Worm (Caenorhabditis elegans) whole organism, L4 larva: Measurements from ENCODE around the gene C01G10.15.

Experiments
- F10B5.3 ChIP-seq: sonication (generic microtip); optimal IDR thresholded peaks from 2 replicates; lab custom pipeline; 2016; ENCODE audit warnings: mild to moderate bottlenecking, missing genetic modification characterization, missing compliant biosample characterization
- T20F7.1 ChIP-seq: fragments of 200-800 bp; sonication (Bioruptor generic); optimal IDR thresholded peaks from 2 replicates; lab custom pipeline; 2018; ENCODE audit warnings: mild to moderate bottlenecking, missing genetic modification characterization, missing compliant biosample characterization
- Y105C5A.15 ChIP-seq: fragments of 200-800 bp; sonication (Bioruptor generic); IDR thresholded peaks from 2 replicates; pipeline ENCODE4 v1.3.6; 2022; ENCODE audit warnings: missing genetic modification characterization, missing compliant biosample characterization
- Y48G9A.11 ChIP-seq: fragments of 200-800 bp; sonication (Bioruptor generic); IDR thresholded peaks from 2 replicates; pipeline ENCODE4 v1.3.6; 2022; ENCODE audit warnings: missing genetic modification reagents, missing genetic modification characterization, missing compliant biosample characterization
- Y75B8A.6 ChIP-seq: fragments of 200-800 bp; sonication (Bioruptor generic); IDR thresholded peaks from 2 replicates; pipeline ENCODE4 v1.3.6; 2022; ENCODE audit warnings: missing genetic modification reagents, missing genetic modification characterization, missing compliant biosample characterization
- ZK337.2 ChIP-seq: fragments of 200-800 bp; sonication (Bioruptor generic); IDR thresholded peaks from 2 replicates; pipeline ENCODE4 v1.3.6; 2022; ENCODE audit warnings: missing genetic modification reagents, missing genetic modification characterization, missing compliant biosample characterization
- aly-2 ChIP-seq: sonication (generic microtip); optimal IDR thresholded peaks from 2 replicates; lab custom pipeline; 2018; ENCODE audit warnings: missing biosample characterization, missing genetic modification characterization
- ceh-62 ChIP-seq: sonication (generic microtip); optimal IDR thresholded peaks from 2 replicates; lab custom pipeline; 2017; ENCODE audit warnings: missing biosample characterization, missing genetic modification characterization
- ctbp-1 ChIP-seq: fragments of 200-800 bp; sonication (Bioruptor generic); IDR thresholded peaks from 2 replicates; pipeline ENCODE4 v1.3.6; 2022; ENCODE audit warnings: missing genetic modification reagents, missing genetic modification characterization, missing compliant biosample characterization
- daf-16 ChIP-seq, 3 experiments: sonication (generic microtip); optimal IDR thresholded peaks; 2 replicates each; lab custom pipeline; 2016 to 2017; ENCODE audit warnings: missing genetic modification characterization in 3 of 3, missing genetic modification reagents in 3 of 3, mild to moderate bottlenecking in 2 of 3, missing compliant biosample characterization in 2 of 3, missing biosample characterization in 1 of 3, moderate library complexity in 1 of 3
- dmd-6 ChIP-seq: fragments of 200-800 bp; sonication (Bioruptor generic); IDR thresholded peaks from 2 replicates; pipeline ENCODE4 v1.3.6; 2022; ENCODE audit warnings: missing genetic modification reagents, missing genetic modification characterization, missing compliant biosample characterization
- dmd-9 ChIP-seq: fragments of 200-800 bp; sonication (Bioruptor generic); IDR thresholded peaks from 2 replicates; pipeline ENCODE4 v1.3.6; 2022; ENCODE audit warnings: missing genetic modification reagents, missing genetic modification characterization, missing compliant biosample characterization
- dpl-1 ChIP-seq: fragments of 150-350 bp; optimal IDR thresholded peaks from 2 replicates; lab custom pipeline; 2014; ENCODE audit warnings: missing biosample characterization, missing genetic modification reagents, missing genetic modification characterization
- dve-1 ChIP-seq: sonication (generic microtip); optimal IDR thresholded peaks from 2 replicates; lab custom pipeline; 2017; ENCODE audit warnings: antibody characterized with exemption, mild to moderate bottlenecking, missing genetic modification characterization, missing compliant biosample characterization; ENCODE audit not compliant: insufficient read depth
- fkh-10 ChIP-seq: fragments of 150-350 bp; optimal IDR thresholded peaks from 2 replicates; lab custom pipeline; 2014; ENCODE audit warnings: missing biosample characterization, missing genetic modification reagents, missing genetic modification characterization
- hif-1 ChIP-seq, 2 experiments: sonication (generic microtip); optimal IDR thresholded peaks; 2 replicates each; lab custom pipeline; 2016 to 2017; ENCODE audit warnings: missing compliant biosample characterization in 2 of 2, missing genetic modification characterization in 2 of 2, missing genetic modification reagents in 2 of 2, missing genotype in 2 of 2, mild to moderate bottlenecking in 1 of 2
- hlh-11 ChIP-seq: fragments of 200-800 bp; sonication (Bioruptor generic); optimal IDR thresholded peaks from 2 replicates; lab custom pipeline; 2018; ENCODE audit warnings: mild to moderate bottlenecking, missing genetic modification characterization, missing compliant biosample characterization
- hlh-30 ChIP-seq: sonication (generic microtip); optimal IDR thresholded peaks from 2 replicates; lab custom pipeline; 2017; ENCODE audit warnings: antibody characterized with exemption, mild to moderate bottlenecking, missing genetic modification characterization, missing compliant biosample characterization; ENCODE audit not compliant: insufficient read depth
- hmg-1.1 ChIP-seq: fragments of 200-800 bp; sonication (Bioruptor generic); IDR thresholded peaks from 2 replicates; pipeline ENCODE4 v1.3.6; 2022; ENCODE audit warnings: missing genetic modification reagents, missing genetic modification characterization, missing compliant biosample characterization
- lim-7 ChIP-seq: fragments of 200-800 bp; sonication (Bioruptor generic); IDR thresholded peaks from 2 replicates; pipeline ENCODE4 v1.3.6; 2022; ENCODE audit warnings: missing genetic modification characterization, missing compliant biosample characterization
- lin-13 ChIP-seq: fragments of 150-350 bp; optimal IDR thresholded peaks from 2 replicates; lab custom pipeline; 2014; ENCODE audit warnings: missing biosample characterization, missing genetic modification reagents, missing genetic modification characterization
- lin-15B ChIP-seq: fragments of 150-350 bp; sonication (generic microtip); optimal IDR thresholded peaks from 3 replicates; lab custom pipeline; 2014; ENCODE audit warnings: missing biosample characterization, missing genetic modification characterization
- lin-38 ChIP-seq: fragments of 200-800 bp; sonication (Bioruptor generic); IDR thresholded peaks from 2 replicates; pipeline ENCODE4 v1.3.6; 2022; ENCODE audit warnings: missing genetic modification reagents, missing genetic modification characterization, missing compliant biosample characterization
- lir-3 ChIP-seq: sonication (generic microtip); optimal IDR thresholded peaks from 2 replicates; lab custom pipeline; 2016; ENCODE audit warnings: mild to moderate bottlenecking, missing genetic modification characterization, missing compliant biosample characterization
- lsy-2 ChIP-seq, 2 experiments: fragments of 150-350 bp in 1 of 2; sonication (generic microtip) in 1 of 2; optimal IDR thresholded peaks; 2 replicates each; lab custom pipeline; 2014 to 2017; ENCODE audit warnings: missing biosample characterization in 2 of 2, missing genetic modification characterization in 2 of 2
- madf-5 ChIP-seq, 2 experiments: fragments of 200-800 bp; sonication (Bioruptor generic); IDR thresholded peaks; 2 replicates each; pipeline ENCODE4 v1.3.6; 2022; ENCODE audit warnings: missing compliant biosample characterization in 2 of 2, missing genetic modification characterization in 2 of 2
- madf-9 ChIP-seq: fragments of 200-800 bp; sonication (Bioruptor generic); conservative IDR thresholded peaks from 2 replicates; pipeline ENCODE4 v1.3.6; 2022; ENCODE audit warnings: missing genetic modification reagents, missing genetic modification characterization, missing compliant biosample characterization
- mdl-1 ChIP-seq, 2 experiments: fragments of 150-350 bp in 1 of 2; sonication (generic microtip) in 1 of 2; optimal IDR thresholded peaks; 2 replicates each; lab custom pipeline; 2014 to 2017; ENCODE audit warnings: missing biosample characterization in 2 of 2, missing genetic modification characterization in 2 of 2
- mes-2 ChIP-seq: sonication (generic microtip); optimal IDR thresholded peaks from 2 replicates; lab custom pipeline; 2016; ENCODE audit warnings: missing genotype, mild to moderate bottlenecking, missing genetic modification characterization, missing compliant biosample characterization; ENCODE audit not compliant: poor library complexity, severe bottlenecking
- mxl-3 ChIP-seq: fragments of 200-800 bp; sonication (Bioruptor generic); optimal IDR thresholded peaks from 2 replicates; lab custom pipeline; 2018; ENCODE audit warnings: mild to moderate bottlenecking, missing genetic modification characterization, missing compliant biosample characterization
- nhr-10 ChIP-seq: fragments of 150-350 bp; optimal IDR thresholded peaks from 2 replicates; lab custom pipeline; 2014; ENCODE audit warnings: missing biosample characterization, missing genetic modification characterization
- nhr-102 ChIP-seq: sonication (generic microtip); optimal IDR thresholded peaks from 2 replicates; lab custom pipeline; 2016; ENCODE audit warnings: mild to moderate bottlenecking, missing genetic modification characterization, moderate library complexity, missing compliant biosample characterization
- nhr-11 ChIP-seq: fragments of 150-350 bp; optimal IDR thresholded peaks from 2 replicates; lab custom pipeline; 2014; ENCODE audit warnings: missing biosample characterization, missing genetic modification characterization
- nhr-48 ChIP-seq: sonication (generic microtip); optimal IDR thresholded peaks from 2 replicates; lab custom pipeline; 2016; ENCODE audit warnings: mild to moderate bottlenecking, missing genetic modification characterization, missing compliant biosample characterization
- nhr-6 ChIP-seq: fragments of 150-350 bp; optimal IDR thresholded peaks from 2 replicates; lab custom pipeline; 2014; ENCODE audit warnings: missing biosample characterization, missing genetic modification characterization
- nhr-77 ChIP-seq: fragments of 150-350 bp; optimal IDR thresholded peaks from 2 replicates; lab custom pipeline; 2014; ENCODE audit warnings: missing biosample characterization, missing genetic modification characterization
- pha-4 ChIP-seq, 2 experiments: fragments of 150-350 bp in 1 of 2; fragments of 200-800 bp in 1 of 2; sonication (Bioruptor generic) in 1 of 2; IDR thresholded peaks in 1 of 2; optimal IDR thresholded peaks in 1 of 2; 2 replicates each; pipeline versions ENCODE4 v1.3.6 to Lab custom; 2014 to 2022; ENCODE audit warnings: missing genetic modification characterization in 2 of 2, missing genetic modification reagents in 2 of 2, missing biosample characterization in 1 of 2, missing compliant biosample characterization in 1 of 2
- pqm-1 ChIP-seq: sonication (generic microtip); optimal IDR thresholded peaks from 2 replicates; lab custom pipeline; 2017; ENCODE audit warnings: missing biosample characterization, missing genetic modification characterization
- rbr-2 ChIP-seq: sonication (generic microtip); optimal IDR thresholded peaks from 2 replicates; lab custom pipeline; 2016; ENCODE audit warnings: missing genotype, missing genetic modification characterization, missing compliant biosample characterization
- tag-97 ChIP-seq: fragments of 200-800 bp; sonication (Bioruptor generic); IDR thresholded peaks from 2 replicates; pipeline ENCODE4 v1.3.6; 2022; ENCODE audit warnings: missing genetic modification characterization, missing compliant biosample characterization
- tra-1 ChIP-seq: fragments of 200-800 bp; sonication (Bioruptor generic); IDR thresholded peaks from 2 replicates; pipeline ENCODE4 v1.3.6; 2022; ENCODE audit warnings: missing genetic modification reagents, missing genetic modification characterization, missing compliant biosample characterization
- unc-130 ChIP-seq: sonication (generic microtip); optimal IDR thresholded peaks from 2 replicates; lab custom pipeline; 2016; ENCODE audit warnings: missing genetic modification reagents, missing genetic modification characterization, missing compliant biosample characterization
- unc-62 ChIP-seq, 3 experiments: fragments of 150-350 bp in 1 of 3; sonication (generic microtip); optimal IDR thresholded peaks in 2 of 3; peaks in 1 of 3; 1 replicate in 1 of 3; 2 replicates in 2 of 3; lab custom pipeline; 2014 to 2017; ENCODE audit warnings: missing biosample characterization in 3 of 3, missing genetic modification characterization in 3 of 3, missing genetic modification reagents in 3 of 3, missing genotype in 1 of 3
- zag-1 ChIP-seq: fragments of 150-350 bp; optimal IDR thresholded peaks from 2 replicates; lab custom pipeline; 2014; ENCODE audit warnings: missing biosample characterization, missing genetic modification characterization
- zfp-2 ChIP-seq: sonication (generic microtip); optimal IDR thresholded peaks from 2 replicates; lab custom pipeline; 2016; ENCODE audit warnings: mild to moderate bottlenecking, missing genetic modification characterization, missing compliant biosample characterization
- zfp-3 ChIP-seq: fragments of 200-800 bp; sonication (Bioruptor generic); conservative IDR thresholded peaks from 2 replicates; pipeline ENCODE4 v1.3.6; 2022; ENCODE audit warnings: missing genetic modification reagents, missing genetic modification characterization, missing compliant biosample characterization

C01G10.15 gene

DNA sequence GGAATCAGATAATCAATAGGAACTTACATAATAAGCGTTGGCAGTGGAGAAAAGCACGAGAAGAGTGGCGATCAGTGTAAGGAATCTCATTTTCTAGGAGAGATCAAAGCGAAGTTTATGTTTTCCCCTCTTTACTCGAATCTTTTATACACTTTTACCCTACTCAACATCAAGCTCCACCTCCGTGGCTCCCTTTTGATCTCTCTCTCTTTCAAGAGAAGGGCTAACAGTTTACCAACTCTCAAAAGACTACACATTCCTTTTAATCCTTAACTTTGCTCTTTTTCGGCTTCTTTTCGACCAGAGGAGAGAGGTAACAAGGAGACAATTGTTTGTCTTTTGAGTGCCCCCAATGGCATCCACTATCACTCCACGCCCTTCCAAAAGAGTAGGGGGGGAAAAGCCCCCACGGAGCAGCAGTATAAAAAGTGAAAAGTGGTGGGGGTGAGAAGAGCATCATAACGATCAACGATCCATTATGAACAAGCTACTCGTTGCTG, at the start of gene C01G10.15, which contains the start of gene C01G10.6:
Gene C01G10.15 (minus strand): TSS at position 101 of the 500 bp plus-strand sequence.
Gene C01G10.6 (plus strand): TSS at position 450 of the 500 bp plus-strand sequence.
- TF ChIP-seq hmg-1.1 (GFP tag; lab: Robert Waterston, UW), result no peak
- no peak for TF ChIP-seq nhr-48 (tag; lab: Kevin White, UChicago)
- TF ChIP-seq daf-16 (GFP tag; optimal IDR thresholded peaks at IDR 0.05; lab: Kevin White, UChicago), result no peak
- TF ChIP-seq daf-16 (tag; optimal IDR thresholded peaks at IDR 0.05; lab: Kevin White, UChicago), result no peak
- no peak for TF ChIP-seq zfp-3 (GFP tag; lab: Robert Waterston, UW)
- TF ChIP-seq nhr-102 (tag; lab: Kevin White, UChicago), result no peak
- no peak for TF ChIP-seq dmd-9 (GFP tag; lab: Robert Waterston, UW)
- TF ChIP-seq tag-97 (GFP tag; lab: Robert Waterston, UW), result no peak
- TF ChIP-seq unc-62 (GFP tag; optimal IDR thresholded peaks at IDR 0.05 in 1 of 2; lab: Kevin White, UChicago), result no peak
- TF ChIP-seq unc-62 (tag; optimal IDR thresholded peaks at IDR 0.05; lab: Kevin White, UChicago), result no peak
- TF ChIP-seq aly-2 (tag; lab: Kevin White, UChicago), result no peak
- no peak for TF ChIP-seq nhr-11 (tag; lab: Kevin White, UChicago)
- no peak for TF ChIP-seq ctbp-1 (GFP tag; lab: Robert Waterston, UW)
- TF ChIP-seq lir-3, result no peak
- TF ChIP-seq nhr-10, result no peak
- TF ChIP-seq Y105C5A.15 (GFP tag; lab: Robert Waterston, UW), result no peak
- no peak for TF ChIP-seq F10B5.3 (tag; lab: Kevin White, UChicago)

DNA sequence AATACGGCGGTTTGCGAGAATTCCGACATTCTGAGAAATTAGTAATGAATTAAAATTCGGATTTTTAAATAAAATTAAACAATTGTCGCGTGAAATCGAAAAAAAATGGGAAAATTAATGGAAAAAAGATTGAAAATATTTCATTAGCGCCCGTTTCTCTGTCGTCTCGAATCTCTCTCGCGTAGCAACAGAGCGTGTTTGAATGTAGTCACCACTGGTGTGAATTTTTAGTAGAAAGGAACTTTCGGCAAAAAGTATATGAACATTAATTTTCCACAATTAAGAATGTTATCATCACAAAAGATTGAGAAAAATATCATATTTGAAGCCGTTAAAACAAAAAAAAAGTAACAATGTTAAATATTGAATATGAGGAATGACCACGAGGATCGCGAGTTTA, 49.7 kb upstream of the C01G10.15 start, which contains the start of gene aipl-1:
Gene aipl-1 (minus strand): TSS at position 30 of the 400 bp plus-strand sequence.
- peak; percentile 94 for TF ChIP-seq mes-2 (tag; lab: Kevin White, UChicago)
- no peak for TF ChIP-seq ceh-62 (tag; lab: Kevin White, UChicago)
- TF ChIP-seq lin-38, result peak; percentile 95
- peak; percentile 30 for TF ChIP-seq T20F7.1 (GFP tag; lab: Kevin White, UChicago)
- TF ChIP-seq mxl-3 (GFP tag; lab: Kevin White, UChicago), result no peak
- peak in 1 of 2 experiments; percentile 72 for TF ChIP-seq hif-1 (tag; optimal IDR thresholded peaks at IDR 0.05; lab: Kevin White, UChicago)
- no peak for TF ChIP-seq Y48G9A.11 (GFP tag; lab: Robert Waterston, UW)
- peak; percentile 60 for TF ChIP-seq fkh-10 (GFP tag; lab: Kevin White, UChicago)
- peak; percentile 39; the same call in 1 of the 2 replicates for TF ChIP-seq dmd-6 (GFP tag; lab: Robert Waterston, UW)
- TF ChIP-seq unc-130, result peak; percentile 47
- peak; percentile 79 for TF ChIP-seq nhr-77 (tag; lab: Kevin White, UChicago)
- TF ChIP-seq lin-13 (GFP tag; lab: Kevin White, UChicago), result peak; percentile 58
- TF ChIP-seq nhr-11 (tag; lab: Kevin White, UChicago), result peak; percentile 52
- no peak for TF ChIP-seq pha-4 (GFP tag; IDR thresholded peaks at IDR 0.05; lab: Robert Waterston, UW)
- TF ChIP-seq pha-4 (tag; optimal IDR thresholded peaks at IDR 0.05; lab: Kevin White, UChicago), result peak; percentile 47
- peak; percentile 97 for TF ChIP-seq nhr-6
- TF ChIP-seq tra-1 (GFP tag; lab: Robert Waterston, UW), result no peak
- no peak for TF ChIP-seq zag-1 (tag; lab: Kevin White, UChicago)
- TF ChIP-seq madf-5 (GFP tag; IDR thresholded peaks at IDR 0.05; lab: Robert Waterston, UW), result no peak
- no peak for TF ChIP-seq Y105C5A.15 (GFP tag; lab: Robert Waterston, UW)
- TF ChIP-seq daf-16 (GFP tag; optimal IDR thresholded peaks at IDR 0.05; lab: Kevin White, UChicago), result no peak
- peak; percentile 10 for TF ChIP-seq daf-16 (tag; optimal IDR thresholded peaks at IDR 0.05; lab: Kevin White, UChicago)
- peak; percentile 31 for TF ChIP-seq hlh-11 (tag; lab: Kevin White, UChicago)
- TF ChIP-seq dve-1 (tag; lab: Kevin White, UChicago), result peak; percentile 55
- peak; percentile 85 for TF ChIP-seq dpl-1 (GFP tag; lab: Kevin White, UChicago)
- no peak for TF ChIP-seq zfp-2 (tag; lab: Kevin White, UChicago)
- TF ChIP-seq pqm-1 (tag; lab: Kevin White, UChicago), result no peak
- TF ChIP-seq hmg-1.1 (GFP tag; lab: Robert Waterston, UW), result peak; percentile 43; the same call in 1 of the 2 replicates
- no peak for TF ChIP-seq lim-7 (GFP tag; lab: Robert Waterston, UW)
- TF ChIP-seq Y75B8A.6 (GFP tag; lab: Robert Waterston, UW), result no peak
- 0 out of 2 replicates have a peak, but pooled peaks have one; percentile 11 for TF ChIP-seq madf-9 (GFP tag; lab: Robert Waterston, UW)
- TF ChIP-seq lin-15B, result peak; percentile 46
- peak in 1 of 2 experiments; percentile 46 for TF ChIP-seq lsy-2 (tag; optimal IDR thresholded peaks at IDR 0.05; lab: Kevin White, UChicago)
- TF ChIP-seq ZK337.2, result peak; percentile 47; the same call in 1 of the 2 replicates
- peak; percentile 63 for TF ChIP-seq hlh-30 (tag; lab: Kevin White, UChicago)
- TF ChIP-seq rbr-2, result peak; percentile 41
- peak in 1 of 2 experiments; percentile 21 for TF ChIP-seq mdl-1 (tag; optimal IDR thresholded peaks at IDR 0.05; lab: Kevin White, UChicago)
